Worm (Caenorhabditis elegans) whole organism, L2 larva: Measurements from ENCODE around the gene egl-38.

ENCODE experiments used
- R02D3.7 ChIP-seq: fragments of 150-350 bp; optimal IDR thresholded peaks from 2 replicates; lab custom pipeline; 2014; ENCODE audit warnings: missing biosample characterization, missing genetic modification characterization
- alr-1 ChIP-seq: fragments of 150-350 bp; optimal IDR thresholded peaks from 2 replicates; lab custom pipeline; 2014; ENCODE audit warnings: missing biosample characterization, missing genetic modification characterization
- blmp-1 ChIP-seq: sonication (generic microtip); optimal IDR thresholded peaks from 2 replicates; lab custom pipeline; 2017; ENCODE audit warnings: missing genetic modification characterization, mild to moderate bottlenecking, missing compliant biosample characterization, antibody characterized with exemption, moderate library complexity; ENCODE audit not compliant: insufficient read depth
- lin-39 ChIP-seq: fragments of 150-350 bp; optimal IDR thresholded peaks from 2 replicates; lab custom pipeline; 2014; ENCODE audit warnings: missing biosample characterization, missing genetic modification reagents, missing genetic modification characterization
- nhr-11 ChIP-seq: fragments of 150-350 bp; optimal IDR thresholded peaks from 2 replicates; lab custom pipeline; 2014; ENCODE audit warnings: missing biosample characterization, missing genetic modification characterization
- nhr-77 ChIP-seq: fragments of 150-350 bp; optimal IDR thresholded peaks from 2 replicates; lab custom pipeline; 2014; ENCODE audit warnings: missing biosample characterization, missing genetic modification characterization

ce11 chrIV:10140143-10140542, 29.8 kb upstream of the egl-38 start, which contains the start of gene gst-3:
- TF ChIP-seq nhr-11 (no peak), lin-39 (tag; lab: Kevin White, UChicago) (no peak), R02D3.7 (tag; lab: Kevin White, UChicago) (no peak), nhr-77 (no peak), alr-1 (no peak), blmp-1 (tag; lab: Kevin White, UChicago) (no peak)
